Fruit fly (Drosophila melanogaster) whole organism, embryonic: Measurements from ENCODE around the gene CG6398.

Experiments
- Asciz ChIP-seq: fragments of 200-800 bp; sonication (Bioruptor generic); optimal IDR thresholded peaks from 2 replicates; lab custom pipeline; 2017; ENCODE audit warnings: missing biosample characterization, mild to moderate bottlenecking, missing genetic modification characterization, missing genetic modification reagents
- BtbVII ChIP-seq: fragments of 200-800 bp; sonication (Bioruptor generic); optimal IDR thresholded peaks from 3 replicates; lab custom pipeline; 2017; ENCODE audit warnings: missing biosample characterization, mild to moderate bottlenecking, missing genetic modification characterization
- CG10209 ChIP-seq: fragments of 200-800 bp; sonication (Bioruptor generic); optimal IDR thresholded peaks from 3 replicates; lab custom pipeline; 2017; ENCODE audit warnings: missing biosample characterization, mild to moderate bottlenecking, missing genetic modification characterization, missing genetic modification reagents
- CG10321 ChIP-seq: fragments of 200-800 bp; sonication (Bioruptor generic); IDR thresholded peaks from 2 replicates; pipeline ENCODE4 v1.3.6; 2022; ENCODE audit warnings: missing biosample characterization, missing genetic modification characterization
- CG11247 ChIP-seq: fragments of 200-800 bp; sonication (Bioruptor generic); IDR thresholded peaks from 2 replicates; pipeline ENCODE4 v1.3.6; 2022; ENCODE audit warnings: missing biosample characterization, missing genetic modification characterization
- CG11723 ChIP-seq: fragments of 200-800 bp; sonication (Bioruptor generic); optimal IDR thresholded peaks from 2 replicates; lab custom pipeline; 2017; ENCODE audit warnings: missing biosample characterization, mild to moderate bottlenecking, missing genetic modification characterization
- CG12071 ChIP-seq: fragments of 200-800 bp; sonication (Bioruptor generic); optimal IDR thresholded peaks from 3 replicates; lab custom pipeline; 2018; ENCODE audit warnings: missing biosample characterization, mild to moderate bottlenecking, missing genetic modification characterization
- CG12104 ChIP-seq: fragments of 200-800 bp; sonication (Bioruptor generic); optimal IDR thresholded peaks from 3 replicates; lab custom pipeline; 2016; ENCODE audit warnings: missing biosample characterization, missing genetic modification characterization
- CG12391 ChIP-seq: fragments of 200-800 bp; sonication (Bioruptor generic); optimal IDR thresholded peaks from 3 replicates; lab custom pipeline; 2018; ENCODE audit warnings: missing biosample characterization, mild to moderate bottlenecking, missing genetic modification characterization, moderate library complexity
- CG12769 ChIP-seq: fragments of 200-800 bp; sonication (Bioruptor generic); optimal IDR thresholded peaks from 2 replicates; lab custom pipeline; 2019; ENCODE audit warnings: missing biosample characterization, mild to moderate bottlenecking, missing genetic modification characterization, moderate library complexity
- CG13123 ChIP-seq: fragments of 200-800 bp; sonication (Bioruptor generic); optimal IDR thresholded peaks from 2 replicates; lab custom pipeline; 2016; ENCODE audit warnings: missing biosample characterization, missing genetic modification characterization
- CG14710 ChIP-seq: fragments of 200-800 bp; sonication (Bioruptor generic); optimal IDR thresholded peaks from 3 replicates; lab custom pipeline; 2019; ENCODE audit warnings: missing biosample characterization, mild to moderate bottlenecking, missing genetic modification characterization, moderate library complexity
- CG15073 ChIP-seq: fragments of 200-800 bp; sonication (Bioruptor generic); optimal IDR thresholded peaks from 2 replicates; lab custom pipeline; 2016; ENCODE audit warnings: missing biosample characterization, missing genetic modification characterization
- CG15269 ChIP-seq: fragments of 200-800 bp; sonication (Bioruptor generic); optimal IDR thresholded peaks from 2 replicates; lab custom pipeline; 2018; ENCODE audit warnings: missing biosample characterization, mild to moderate bottlenecking, missing genetic modification characterization, moderate library complexity
- CG16815 ChIP-seq: fragments of 200-800 bp; sonication (Bioruptor generic); optimal IDR thresholded peaks from 3 replicates; lab custom pipeline; 2017; ENCODE audit warnings: missing biosample characterization, mild to moderate bottlenecking, missing genetic modification characterization
- CG17802 ChIP-seq: fragments of 200-800 bp; sonication (Bioruptor generic); optimal IDR thresholded peaks from 2 replicates; lab custom pipeline; 2018; ENCODE audit warnings: missing biosample characterization, mild to moderate bottlenecking, missing genetic modification characterization, moderate library complexity
- CG18011 ChIP-seq: fragments of 200-800 bp; sonication (Bioruptor generic); optimal IDR thresholded peaks from 2 replicates; lab custom pipeline; 2017; ENCODE audit warnings: missing biosample characterization, missing genetic modification characterization, mild to moderate bottlenecking, moderate library complexity, missing genotype
- CG34224 ChIP-seq: fragments of 200-800 bp; sonication (Bioruptor generic); IDR thresholded peaks from 3 replicates; pipeline ENCODE4 v1.3.6; 2022; ENCODE audit warnings: missing biosample characterization, missing genetic modification characterization; ENCODE audit not compliant: partially characterized antibody
- CG7745 ChIP-seq: fragments of 200-800 bp; sonication (Bioruptor generic); optimal IDR thresholded peaks from 2 replicates; lab custom pipeline; 2018; ENCODE audit warnings: missing biosample characterization, mild to moderate bottlenecking, missing genetic modification characterization, moderate library complexity
- CG8089 ChIP-seq: fragments of 200-800 bp; sonication (Bioruptor generic); optimal IDR thresholded peaks from 3 replicates; lab custom pipeline; 2016; ENCODE audit warnings: missing biosample characterization, missing genetic modification characterization
- CG8281 ChIP-seq: fragments of 200-800 bp; sonication (Bioruptor generic); optimal IDR thresholded peaks from 2 replicates; lab custom pipeline; 2018; ENCODE audit warnings: missing biosample characterization, mild to moderate bottlenecking, missing genetic modification characterization, moderate library complexity
- CG8944 ChIP-seq: fragments of 200-800 bp; sonication (Bioruptor generic); optimal IDR thresholded peaks from 3 replicates; lab custom pipeline; 2016; ENCODE audit warnings: missing biosample characterization, missing genetic modification characterization
- CrebB ChIP-seq: fragments of 200-800 bp; sonication (Bioruptor generic); optimal IDR thresholded peaks from 3 replicates; lab custom pipeline; 2018; ENCODE audit warnings: missing biosample characterization, mild to moderate bottlenecking, missing genetic modification characterization
- GATAe ChIP-seq: fragments of 200-800 bp; sonication (Bioruptor generic); conservative IDR thresholded peaks from 2 replicates; pipeline ENCODE4 v1.3.6; 2022; ENCODE audit warnings: missing biosample characterization, missing genetic modification characterization
- HLH54F ChIP-seq: fragments of 200-800 bp; sonication (Bioruptor generic); optimal IDR thresholded peaks from 3 replicates; lab custom pipeline; 2016; ENCODE audit warnings: missing biosample characterization, missing genetic modification characterization
- Hr51 ChIP-seq, 2 experiments: fragments of 200-800 bp; sonication (Bioruptor generic); optimal IDR thresholded peaks; 2 replicates in 1 of 2; 3 replicates in 1 of 2; lab custom pipeline; 2016 to 2018; ENCODE audit warnings: missing biosample characterization in 2 of 2, missing genetic modification characterization in 2 of 2, mild to moderate bottlenecking in 1 of 2, moderate library complexity in 1 of 2
- Jarid2 ChIP-seq: fragments of 200-800 bp; sonication (Bioruptor generic); optimal IDR thresholded peaks from 3 replicates; lab custom pipeline; 2017; ENCODE audit warnings: mild to moderate bottlenecking, missing biosample characterization, missing genetic modification reagents, missing genetic modification characterization
- ash1 ChIP-seq: fragments of 200-800 bp; sonication (Bioruptor generic); optimal IDR thresholded peaks from 2 replicates; lab custom pipeline; 2018; ENCODE audit warnings: missing biosample characterization, mild to moderate bottlenecking, missing genetic modification characterization
- cg ChIP-seq: fragments of 200-800 bp; sonication (Bioruptor generic); optimal IDR thresholded peaks from 3 replicates; lab custom pipeline; 2019; ENCODE audit warnings: missing biosample characterization, mild to moderate bottlenecking, missing genetic modification characterization, moderate library complexity
- crc ChIP-seq: fragments of 200-800 bp; sonication (Bioruptor generic); optimal IDR thresholded peaks from 2 replicates; lab custom pipeline; 2016; ENCODE audit warnings: missing biosample characterization, missing genetic modification characterization
- da ChIP-seq: fragments of 200-800 bp; sonication (Bioruptor generic); optimal IDR thresholded peaks from 2 replicates; lab custom pipeline; 2016; ENCODE audit warnings: missing biosample characterization, missing genetic modification characterization
- dmrt11E ChIP-seq: fragments of 200-800 bp; sonication (Bioruptor generic); optimal IDR thresholded peaks from 3 replicates; lab custom pipeline; 2018; ENCODE audit warnings: missing biosample characterization, mild to moderate bottlenecking, missing genetic modification characterization, moderate library complexity
- ems ChIP-seq: fragments of 200-800 bp; sonication (Bioruptor generic); optimal IDR thresholded peaks from 3 replicates; lab custom pipeline; 2016; ENCODE audit warnings: missing biosample characterization, missing genetic modification characterization
- fru ChIP-seq: fragments of >200 bp; optimal IDR thresholded peaks from 2 replicates; lab custom pipeline; 2017
- ham ChIP-seq: fragments of 200-800 bp; sonication (Bioruptor generic); IDR thresholded peaks from 2 replicates; pipeline ENCODE4 v1.3.6; 2022; ENCODE audit warnings: missing biosample characterization, missing genetic modification characterization
- insv ChIP-seq, 2 experiments: fragments of 200-800 bp; sonication (Bioruptor generic); optimal IDR thresholded peaks; 3 replicates each; lab custom pipeline; 2016 to 2018; ENCODE audit warnings: missing biosample characterization in 2 of 2, missing genetic modification characterization in 2 of 2
- jumu ChIP-seq: fragments of 200-800 bp; sonication (Bioruptor generic); optimal IDR thresholded peaks from 3 replicates; lab custom pipeline; 2016; ENCODE audit warnings: missing biosample characterization, missing genetic modification characterization
- kay ChIP-seq: fragments of 200-800 bp; sonication (Bioruptor generic); optimal IDR thresholded peaks from 2 replicates; lab custom pipeline; 2016; ENCODE audit warnings: missing biosample characterization, missing genetic modification characterization
- nerfin-2 ChIP-seq: fragments of 200-800 bp; sonication (Bioruptor generic); IDR thresholded peaks from 2 replicates; pipeline ENCODE4 v1.3.6; 2022; ENCODE audit warnings: missing biosample characterization, missing genetic modification characterization; ENCODE audit not compliant: partially characterized antibody
- nom ChIP-seq: fragments of 200-800 bp; sonication (Bioruptor generic); optimal IDR thresholded peaks from 2 replicates; lab custom pipeline; 2017; ENCODE audit warnings: missing biosample characterization, missing genetic modification characterization, mild to moderate bottlenecking, moderate library complexity, missing genetic modification reagents
- pfk ChIP-seq: fragments of 200-800 bp; sonication (Bioruptor generic); optimal IDR thresholded peaks from 2 replicates; lab custom pipeline; 2018; ENCODE audit warnings: missing biosample characterization, mild to moderate bottlenecking, missing genetic modification characterization, moderate library complexity
- prd ChIP-seq, 3 experiments: fragments of >200 bp in 2 of 3; fragments of 200-800 bp in 1 of 3; sonication (Bioruptor generic) in 1 of 3; optimal IDR thresholded peaks in 2 of 3; IDR thresholded peaks in 1 of 3; 2 replicates in 2 of 3; 3 replicates in 1 of 3; pipeline versions ENCODE4 v1.3.6 to Lab custom; 2017 to 2022; ENCODE audit warnings: missing biosample characterization in 1 of 3, missing genetic modification characterization in 1 of 3
- sens-2 ChIP-seq: fragments of 200-800 bp; sonication (Bioruptor generic); IDR thresholded peaks from 2 replicates; pipeline ENCODE4 v1.3.6; 2022; ENCODE audit warnings: missing biosample characterization, missing genetic modification characterization
- sna ChIP-seq: fragments of 200-800 bp; sonication (Bioruptor generic); IDR thresholded peaks from 2 replicates; pipeline ENCODE4 v1.3.6; 2022; ENCODE audit warnings: missing biosample characterization, missing genetic modification characterization; ENCODE audit not compliant: partially characterized antibody
- wdn ChIP-seq: fragments of 200-800 bp; sonication (Bioruptor generic); IDR thresholded peaks from 2 replicates; pipeline ENCODE4 v1.3.6; 2022; ENCODE audit warnings: missing biosample characterization, missing genetic modification characterization

CG6398 gene

dm6 chrX:17879211-17879897 lies 48.7 kb downstream of the CG6398 start (continued):
- no peak for TF ChIP-seq prd (optimal IDR thresholded peaks at IDR 0.05; lab: Kevin White, UChicago)
- TF ChIP-seq prd (GFP tag; IDR thresholded peaks at IDR 0.05; lab: Robert Waterston, UW): no peak
- TF ChIP-seq CrebB (tag; lab: Kevin White, UChicago): no peak
- peak in 1 of 2 experiments; percentile 7 for TF ChIP-seq Hr51 (GFP tag; optimal IDR thresholded peaks at IDR 0.05; lab: Kevin White, UChicago)
- TF ChIP-seq CG15269: no peak

- peak; percentile 79 for TF ChIP-seq CG12104
- no peak for TF ChIP-seq nerfin-2 (GFP tag; lab: Robert Waterston, UW)
- peak; percentile 93 for TF ChIP-seq CG10209
- TF ChIP-seq cg (GFP tag; lab: Kevin White, UChicago): peak; percentile 67
- peak; percentile 96 for TF ChIP-seq CG11247
- peak; percentile 83 for TF ChIP-seq Asciz (GFP tag; lab: Kevin White, UChicago)
- TF ChIP-seq CG8944 (GFP tag; lab: Kevin White, UChicago): peak; percentile 95
- peak; percentile 97 for TF ChIP-seq jumu
- peak; percentile 95 for TF ChIP-seq HLH54F (GFP tag; lab: Kevin White, UChicago)
- TF ChIP-seq ems (GFP tag; lab: Kevin White, UChicago): peak; percentile 96
- peak; percentile 66 for TF ChIP-seq CG14710 (tag; lab: Kevin White, UChicago)
- TF ChIP-seq CG12391: peak; percentile 94
- TF ChIP-seq CG17802 (tag; lab: Kevin White, UChicago): peak; percentile 72
- TF ChIP-seq da (GFP tag; lab: Kevin White, UChicago): peak; percentile 80
- TF ChIP-seq CG16815 (GFP tag; lab: Kevin White, UChicago): peak; percentile 92
- TF ChIP-seq CG11723 (GFP tag; lab: Kevin White, UChicago): peak; percentile 94
- TF ChIP-seq ash1: peak; percentile 62
- TF ChIP-seq kay (GFP tag; lab: Kevin White, UChicago): peak; percentile 92
- TF ChIP-seq fru (lab: Kevin White, UChicago): no peak
- TF ChIP-seq GATAe (GFP tag; lab: Robert Waterston, UW): peak; percentile 84
- TF ChIP-seq insv (GFP tag; optimal IDR thresholded peaks at IDR 0.05; lab: Kevin White, UChicago): peak in 1 of 2 experiments; percentile 54
- TF ChIP-seq BtbVII (GFP tag; lab: Kevin White, UChicago): peak; percentile 90
- peak; percentile 75 for TF ChIP-seq dmrt11E (tag; lab: Kevin White, UChicago)
- TF ChIP-seq nom (GFP tag; lab: Kevin White, UChicago): no peak
- TF ChIP-seq CG13123 (GFP tag; lab: Kevin White, UChicago): peak; percentile 88
- TF ChIP-seq CG18011 (GFP tag; lab: Kevin White, UChicago): peak; percentile 82
- TF ChIP-seq wdn (GFP tag; lab: Robert Waterston, UW): peak; percentile 94
- peak; percentile 88 for TF ChIP-seq sens-2 (GFP tag; lab: Robert Waterston, UW)
- TF ChIP-seq CG7745 (tag; lab: Kevin White, UChicago): no peak
- TF ChIP-seq CG34224 (GFP tag; lab: Robert Waterston, UW): no peak
- no peak for TF ChIP-seq sna
- peak; percentile 84 for TF ChIP-seq CG8089
- peak; percentile 95 for TF ChIP-seq CG12071 (GFP tag; lab: Kevin White, UChicago)
- peak; percentile 99 for TF ChIP-seq CG12769 (tag; lab: Kevin White, UChicago)
- TF ChIP-seq pfk (GFP tag; lab: Kevin White, UChicago): peak; percentile 7
- peak; percentile 85 for TF ChIP-seq CG8281
- peak; percentile 90 for TF ChIP-seq ham (GFP tag; lab: Robert Waterston, UW)
- peak; percentile 94 for TF ChIP-seq crc (GFP tag; lab: Kevin White, UChicago)
- TF ChIP-seq CG15073 (GFP tag; lab: Kevin White, UChicago): peak; percentile 69
- peak; percentile 56 for TF ChIP-seq Jarid2 (GFP tag; lab: Kevin White, UChicago)
- peak; percentile 72 for TF ChIP-seq CG10321 (GFP tag; lab: Robert Waterston, UW)
- no peak for TF ChIP-seq prd (optimal IDR thresholded peaks at IDR 0.05; lab: Kevin White, UChicago)
- peak; percentile 97 for TF ChIP-seq prd (GFP tag; IDR thresholded peaks at IDR 0.05; lab: Robert Waterston, UW)
Observed at dm6 chrX:17880269-17880889, 49.8 kb downstream of the CG6398 start.
